Fruit fly (Drosophila melanogaster): ENCODE data around the gene CG13907.

CG13907 gene

dm6 chr3L:832897-833857, 48.6 kb downstream of the CG13907 start, which contains the start of gene Sf3b3 (continued):
- peak; percentile 35; the same call in 1 of the 2 replicates for TF ChIP-seq CG32532 (GFP tag; IDR thresholded peaks at IDR 0.05)
- peak; percentile 57 for TF ChIP-seq CG15514 (GFP tag; optimal IDR thresholded peaks at IDR 0.05)
- TF ChIP-seq HHEX (GFP tag; optimal IDR thresholded peaks at IDR 0.05) = no peak
- TF ChIP-seq Hr3 (GFP tag; optimal IDR thresholded peaks at IDR 0.05) = no peak
- TF ChIP-seq al (GFP tag; IDR thresholded peaks at IDR 0.05) = no peak; the same call in 1 of the 2 replicates
- peak; percentile 49; the same call in 1 of the 3 replicates for TF ChIP-seq CG34422 (GFP tag; IDR thresholded peaks at IDR 0.05)
- no peak for TF ChIP-seq CG16863 (GFP tag; optimal IDR thresholded peaks at IDR 0.05)
- no peak for TF ChIP-seq Dad (GFP tag; optimal IDR thresholded peaks at IDR 0.05)
- TF ChIP-seq Camta (GFP tag; optimal IDR thresholded peaks at IDR 0.05) = peak; percentile 21
- peak; percentile 21 for TF ChIP-seq CG7839 (tag; optimal IDR thresholded peaks at IDR 0.05)
- no peak for TF ChIP-seq lola (GFP tag; optimal IDR thresholded peaks at IDR 0.05)
- TF ChIP-seq BEAF-32 (GFP tag; optimal IDR thresholded peaks at IDR 0.05) = peak; percentile 69
- no peak for TF ChIP-seq onecut (GFP tag; IDR thresholded peaks at IDR 0.05)
- TF ChIP-seq Sry-β (GFP tag; optimal IDR thresholded peaks at IDR 0.05) = peak; percentile 81
- TF ChIP-seq Meics (GFP tag; optimal IDR thresholded peaks at IDR 0.05) = peak; percentile 1
- TF ChIP-seq tll (GFP tag; optimal IDR thresholded peaks at IDR 0.05) = no peak
- TF ChIP-seq CG10565 (GFP tag; optimal IDR thresholded peaks at IDR 0.05) = no peak
- TF ChIP-seq chif (GFP tag; optimal IDR thresholded peaks at IDR 0.05) = no peak
- no peak for TF ChIP-seq CG9876 (GFP tag; optimal IDR thresholded peaks at IDR 0.05)
- TF ChIP-seq sens-2 (GFP tag; IDR thresholded peaks at IDR 0.05) = no peak
- TF ChIP-seq lilli (GFP tag; optimal IDR thresholded peaks at IDR 0.05) = peak; percentile 17
- TF ChIP-seq CG17328 (GFP tag; IDR thresholded peaks at IDR 0.05) = 0 out of 2 replicates have a peak, but pooled peaks have one; percentile 4
- TF ChIP-seq Ada2b (GFP tag; IDR thresholded peaks at IDR 0.05) = peak; percentile 32; the same call in 1 of the 2 replicates
- peak; percentile 54 for TF ChIP-seq CG16813 (GFP tag; IDR thresholded peaks at IDR 0.05; ENCODE audit: partially characterized antibody)
- TF ChIP-seq Scr (GFP tag; IDR thresholded peaks at IDR 0.05; ENCODE audit: partially characterized antibody) = peak; percentile 61
- TF ChIP-seq Ssrp (tag; optimal IDR thresholded peaks at IDR 0.05) = no peak
- peak; percentile 24 for TF ChIP-seq zen (tag; optimal IDR thresholded peaks at IDR 0.05)
- TF ChIP-seq chm (GFP tag; IDR thresholded peaks at IDR 0.05) = peak; percentile 58; the same call in 1 of the 2 replicates
- no peak for TF ChIP-seq CG4707 (GFP tag; optimal IDR thresholded peaks at IDR 0.05)
- no peak for TF ChIP-seq pum (GFP tag; optimal IDR thresholded peaks at IDR 0.05)
- peak; percentile 70 for TF ChIP-seq YL-1 (GFP tag; optimal IDR thresholded peaks at IDR 0.05)
- TF ChIP-seq sens (GFP tag) = peak; percentile 91
- no peak for TF ChIP-seq tap (tag; optimal IDR thresholded peaks at IDR 0.05)
- TF ChIP-seq CG9932 (GFP tag; IDR thresholded peaks at IDR 0.05) = 0 out of 2 replicates have a peak, but pooled peaks have one; percentile 20
- no peak for TF ChIP-seq sim (GFP tag; IDR thresholded peaks at IDR 0.05)
- peak; percentile 99 for TF ChIP-seq CG17802 (tag; optimal IDR thresholded peaks at IDR 0.05)
- TF ChIP-seq ase (GFP tag; IDR thresholded peaks at IDR 0.05) = no peak
- peak; percentile 64 for TF ChIP-seq Ets65A (GFP tag)
- peak; percentile 84 for TF ChIP-seq Dref (GFP tag; IDR thresholded peaks at IDR 0.05)
- TF ChIP-seq cwo (GFP tag; optimal IDR thresholded peaks at IDR 0.05) = peak; percentile 28
- TF ChIP-seq CG3726 (GFP tag; IDR thresholded peaks at IDR 0.05) = no peak
- TF ChIP-seq CG4424 (GFP tag; optimal IDR thresholded peaks at IDR 0.05) = peak; percentile 23
- peak; percentile 14 for TF ChIP-seq CG12659 (GFP tag; optimal IDR thresholded peaks at IDR 0.05)
- TF ChIP-seq CG1603 (tag; optimal IDR thresholded peaks at IDR 0.05) = peak; percentile 10
- TF ChIP-seq CG3281 (GFP tag; optimal IDR thresholded peaks at IDR 0.05) = peak; percentile 10
- no peak for TF ChIP-seq bcd (GFP tag; optimal IDR thresholded peaks at IDR 0.05)
- TF ChIP-seq jigr1 (GFP tag; IDR thresholded peaks at IDR 0.05) = peak; percentile 31; the same call in 1 of the 3 replicates
- TF ChIP-seq Med (GFP tag) = peak; percentile 79
